Worm (Caenorhabditis elegans) whole organism, L3 larva: ENCODE data around the gene srsx-16.

Experiments
- R02D3.7 ChIP-seq: fragments of 150-350 bp; optimal IDR thresholded peaks from 2 replicates; lab custom pipeline; 2014; ENCODE audit warnings: missing biosample characterization, missing genetic modification characterization
- ZK546.5 ChIP-seq: sonication (generic microtip); optimal IDR thresholded peaks from 2 replicates; lab custom pipeline; 2017; ENCODE audit warnings: missing biosample characterization, missing genetic modification characterization
- aly-2 ChIP-seq: fragments of 150-350 bp; optimal IDR thresholded peaks from 2 replicates; lab custom pipeline; 2014; ENCODE audit warnings: missing biosample characterization, missing genetic modification characterization
- ama-1 ChIP-seq: fragments of 150-350 bp; optimal IDR thresholded peaks from 2 replicates; lab custom pipeline; 2018
- ceh-16 ChIP-seq: sonication (generic microtip); optimal IDR thresholded peaks from 2 replicates; lab custom pipeline; 2017; ENCODE audit warnings: missing biosample characterization, missing genetic modification characterization
- ceh-28 ChIP-seq: fragments of 150-350 bp; optimal IDR thresholded peaks from 2 replicates; lab custom pipeline; 2014; ENCODE audit warnings: missing biosample characterization, missing genetic modification reagents, missing genetic modification characterization
- ceh-82 ChIP-seq: fragments of 150-350 bp; optimal IDR thresholded peaks from 2 replicates; lab custom pipeline; 2014; ENCODE audit warnings: missing biosample characterization, missing genetic modification characterization
- ceh-9 ChIP-seq: sonication (generic microtip); optimal IDR thresholded peaks from 2 replicates; lab custom pipeline; 2018; ENCODE audit warnings: missing biosample characterization, missing genetic modification characterization
- daf-12 ChIP-seq: fragments of 150-350 bp; optimal IDR thresholded peaks from 2 replicates; lab custom pipeline; 2014; ENCODE audit warnings: missing biosample characterization, missing genetic modification reagents, missing genetic modification characterization
- egl-27 ChIP-seq: sonication (generic microtip); optimal IDR thresholded peaks from 4 replicates; lab custom pipeline; 2017; ENCODE audit warnings: missing biosample characterization, missing genetic modification reagents, missing genetic modification characterization
- egl-5 ChIP-seq: fragments of 150-350 bp; optimal IDR thresholded peaks from 2 replicates; lab custom pipeline; 2017; ENCODE audit warnings: missing biosample characterization, missing genetic modification reagents, missing genetic modification characterization, inconsistent platforms
- elt-1 ChIP-seq: fragments of 150-350 bp; optimal IDR thresholded peaks from 2 replicates; lab custom pipeline; 2014; ENCODE audit warnings: missing biosample characterization, missing genetic modification characterization
- elt-2 ChIP-seq: sonication (generic microtip); optimal IDR thresholded peaks from 2 replicates; lab custom pipeline; 2016; ENCODE audit warnings: missing genetic modification reagents, mild to moderate bottlenecking, missing genetic modification characterization, missing compliant biosample characterization
- elt-3 ChIP-seq, 3 experiments: fragments of 150-350 bp in 1 of 3; sonication (generic microtip) in 2 of 3; optimal IDR thresholded peaks; 2 replicates in 2 of 3; 4 replicates in 1 of 3; lab custom pipeline; 2014 to 2017; ENCODE audit warnings: missing biosample characterization in 3 of 3, missing genetic modification characterization in 3 of 3
- fkh-10 ChIP-seq: sonication (generic microtip); optimal IDR thresholded peaks from 2 replicates; lab custom pipeline; 2017; ENCODE audit warnings: missing biosample characterization, missing genetic modification reagents, missing genetic modification characterization
- fkh-2 ChIP-seq: fragments of 150-350 bp; optimal IDR thresholded peaks from 2 replicates; lab custom pipeline; 2014; ENCODE audit warnings: missing biosample characterization, missing genetic modification reagents, missing genetic modification characterization
- fos-1 ChIP-seq: fragments of 150-350 bp; optimal IDR thresholded peaks from 2 replicates; lab custom pipeline; 2014; ENCODE audit warnings: missing biosample characterization, missing genetic modification characterization
- hmg-11 ChIP-seq: sonication (generic microtip); optimal IDR thresholded peaks from 2 replicates; lab custom pipeline; 2016; ENCODE audit warnings: missing genetic modification characterization, missing compliant biosample characterization
- jun-1 ChIP-seq: fragments of 150-350 bp; optimal IDR thresholded peaks from 2 replicates; lab custom pipeline; 2014; ENCODE audit warnings: missing biosample characterization, missing genetic modification reagents, missing genetic modification characterization
- lin-15B ChIP-seq: fragments of 150-350 bp; optimal IDR thresholded peaks from 2 replicates; lab custom pipeline; 2014; ENCODE audit warnings: missing biosample characterization, missing genetic modification characterization
- lin-39 ChIP-seq: fragments of 150-350 bp; optimal IDR thresholded peaks from 2 replicates; lab custom pipeline; 2018; ENCODE audit warnings: missing biosample characterization, missing genetic modification reagents, missing genetic modification characterization
- lsy-12 ChIP-seq: sonication (generic microtip); optimal IDR thresholded peaks from 2 replicates; lab custom pipeline; 2016; ENCODE audit warnings: mild to moderate bottlenecking, missing genetic modification characterization, missing compliant biosample characterization
- mml-1 ChIP-seq: fragments of 150-350 bp; sonication (generic microtip); optimal IDR thresholded peaks from 3 replicates; lab custom pipeline; 2014; ENCODE audit warnings: missing biosample characterization, missing genetic modification characterization
- nfya-1 ChIP-seq: sonication (generic microtip); optimal IDR thresholded peaks from 2 replicates; lab custom pipeline; 2017; ENCODE audit warnings: missing genetic modification characterization, mild to moderate bottlenecking, missing compliant biosample characterization, antibody characterized with exemption, moderate library complexity; ENCODE audit not compliant: insufficient read depth
- nhr-11 ChIP-seq: fragments of 150-350 bp; optimal IDR thresholded peaks from 2 replicates; lab custom pipeline; 2014; ENCODE audit warnings: missing biosample characterization, missing genetic modification characterization
- nhr-12 ChIP-seq: fragments of 150-350 bp; optimal IDR thresholded peaks from 2 replicates; lab custom pipeline; 2014; ENCODE audit warnings: missing biosample characterization, missing genetic modification characterization
- nhr-23 ChIP-seq: fragments of 150-350 bp; optimal IDR thresholded peaks from 2 replicates; lab custom pipeline; 2014; ENCODE audit warnings: missing biosample characterization, missing genetic modification reagents, missing genetic modification characterization
- nhr-237 ChIP-seq: fragments of 150-350 bp; optimal IDR thresholded peaks from 2 replicates; lab custom pipeline; 2014; ENCODE audit warnings: missing biosample characterization, missing genetic modification characterization
- nhr-25 ChIP-seq: sonication (generic microtip); optimal IDR thresholded peaks from 2 replicates; lab custom pipeline; 2017; ENCODE audit warnings: missing biosample characterization, missing genetic modification characterization
- nhr-28 ChIP-seq: fragments of 150-350 bp; optimal IDR thresholded peaks from 2 replicates; lab custom pipeline; 2014; ENCODE audit warnings: missing biosample characterization, missing genetic modification characterization
- nhr-43 ChIP-seq: sonication (generic microtip); optimal IDR thresholded peaks from 2 replicates; lab custom pipeline; 2016; ENCODE audit warnings: mild to moderate bottlenecking, missing genetic modification characterization, missing compliant biosample characterization; ENCODE audit not compliant: poor library complexity, severe bottlenecking
- nhr-67 ChIP-seq: fragments of 150-350 bp; optimal IDR thresholded peaks from 2 replicates; lab custom pipeline; 2014; ENCODE audit warnings: missing biosample characterization, missing genetic modification characterization
- nhr-76 ChIP-seq: fragments of 150-350 bp; sonication (generic microtip); optimal IDR thresholded peaks from 5 replicates; lab custom pipeline; 2014; ENCODE audit warnings: missing biosample characterization, missing genetic modification characterization
- nhr-77 ChIP-seq: fragments of 150-350 bp; optimal IDR thresholded peaks from 2 replicates; lab custom pipeline; 2014; ENCODE audit warnings: missing biosample characterization, missing genetic modification characterization
- pha-4 ChIP-seq: fragments of 150-350 bp; optimal IDR thresholded peaks from 2 replicates; lab custom pipeline; 2014; ENCODE audit warnings: missing biosample characterization, missing genetic modification reagents, missing genetic modification characterization
- pqm-1 ChIP-seq: fragments of 150-350 bp; optimal IDR thresholded peaks from 2 replicates; lab custom pipeline; 2017; ENCODE audit warnings: missing biosample characterization, missing genetic modification characterization, inconsistent platforms
- skn-1 ChIP-seq: fragments of 150-350 bp; optimal IDR thresholded peaks from 2 replicates; lab custom pipeline; 2014; ENCODE audit warnings: missing biosample characterization, missing genetic modification characterization
- snpc-4 ChIP-seq: fragments of 150-350 bp; optimal IDR thresholded peaks from 2 replicates; lab custom pipeline; 2014; ENCODE audit warnings: missing biosample characterization, missing genetic modification characterization
- tbx-2 ChIP-seq: sonication (generic microtip); optimal IDR thresholded peaks from 2 replicates; lab custom pipeline; 2016; ENCODE audit warnings: mild to moderate bottlenecking, missing genetic modification characterization, missing compliant biosample characterization
- unc-39 ChIP-seq: sonication (generic microtip); optimal IDR thresholded peaks from 4 replicates; lab custom pipeline; 2017; ENCODE audit warnings: missing biosample characterization, missing genetic modification characterization
- zag-1 ChIP-seq: fragments of 150-350 bp; optimal IDR thresholded peaks from 2 replicates; lab custom pipeline; 2014; ENCODE audit warnings: missing biosample characterization, missing genetic modification characterization
- ztf-11 ChIP-seq: fragments of 150-350 bp; optimal IDR thresholded peaks from 2 replicates; lab custom pipeline; 2014; ENCODE audit warnings: missing biosample characterization, missing genetic modification characterization
- ztf-4 ChIP-seq: fragments of 150-350 bp; optimal IDR thresholded peaks from 2 replicates; lab custom pipeline; 2014; ENCODE audit warnings: missing biosample characterization, missing genetic modification characterization

The srsx-16 gene

DNA sequence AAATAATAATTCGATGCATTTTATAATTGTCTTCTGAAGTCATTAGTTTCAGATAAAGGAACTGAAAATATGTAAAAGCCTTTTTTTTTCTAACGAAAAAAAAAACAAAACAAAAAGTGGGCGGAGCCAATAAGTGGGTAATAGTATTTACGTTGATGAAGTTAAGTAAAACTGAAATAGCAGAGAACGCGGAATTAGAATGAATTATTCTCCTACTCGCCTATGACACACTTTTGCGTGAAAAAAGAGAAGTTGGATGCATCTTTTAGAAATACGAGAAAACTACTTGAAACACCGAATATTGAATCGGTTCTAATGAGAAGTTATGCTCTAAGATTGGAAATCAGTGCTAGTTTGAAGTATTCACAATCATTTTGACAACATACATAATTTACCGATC, at the start of gene srsx-16:
TSS of gene srsx-16 (minus strand) at position 101 of the 400 bp plus-strand sequence.
- no peak for TF ChIP-seq nhr-77 (tag; lab: Kevin White, UChicago)
- TF ChIP-seq fkh-10: no peak
- no peak for TF ChIP-seq hmg-11 (tag; lab: Kevin White, UChicago)
- TF ChIP-seq daf-12 (tag; lab: Kevin White, UChicago): no peak
- TF ChIP-seq lin-15B (tag; lab: Kevin White, UChicago): no peak
- no peak for TF ChIP-seq nhr-11 (tag; lab: Kevin White, UChicago)
- TF ChIP-seq ceh-82 (tag; lab: Kevin White, UChicago): no peak
- no peak for TF ChIP-seq nhr-23 (tag; lab: Kevin White, UChicago)
- no peak for TF ChIP-seq ztf-4 (tag; lab: Kevin White, UChicago)
- no peak for TF ChIP-seq ztf-11 (tag; lab: Kevin White, UChicago)
- no peak for TF ChIP-seq tbx-2 (tag; lab: Kevin White, UChicago)
- TF ChIP-seq pha-4 (tag; lab: Kevin White, UChicago): no peak
- TF ChIP-seq jun-1 (tag; lab: Kevin White, UChicago): no peak
- no peak for TF ChIP-seq nhr-43 (tag; lab: Kevin White, UChicago)
- TF ChIP-seq, all 47 proteins: peak for 0

DNA sequence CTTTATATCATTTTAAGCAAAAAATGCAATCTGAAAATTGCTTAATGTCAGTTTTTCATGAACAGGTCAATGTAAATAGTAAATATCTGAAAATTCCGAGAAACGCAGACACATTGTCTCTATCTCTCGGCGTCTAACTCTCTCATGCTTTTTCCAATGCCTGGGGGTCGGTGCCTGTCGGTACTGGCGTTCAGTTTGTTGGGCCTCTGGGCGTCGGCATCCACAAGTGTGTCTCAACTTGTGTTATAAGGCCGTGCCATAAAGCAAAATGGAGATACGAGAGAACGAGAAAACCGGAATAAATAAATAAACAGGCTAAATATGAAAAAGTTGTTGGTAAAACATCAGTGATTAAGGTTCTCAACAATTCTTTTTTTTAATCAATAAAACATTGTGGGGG, 47.6 kb upstream of the srsx-16 start:
- TF ChIP-seq nhr-11 (tag; lab: Kevin White, UChicago) (no peak), jun-1 (tag; lab: Kevin White, UChicago) (no peak), nhr-25 (tag; lab: Kevin White, UChicago) (no peak), unc-39 (no peak), egl-27 (tag; lab: Kevin White, UChicago) (no peak), nhr-12 (tag; lab: Kevin White, UChicago) (no peak), zag-1 (tag; lab: Kevin White, UChicago) (no peak), nhr-77 (tag; lab: Kevin White, UChicago) (no peak), aly-2 (tag; lab: Kevin White, UChicago) (no peak), lin-15B (tag; lab: Kevin White, UChicago) (no peak), hmg-11 (tag; lab: Kevin White, UChicago) (peak; percentile 78), lsy-12 (no peak), nhr-67 (tag; lab: Kevin White, UChicago) (no peak), R02D3.7 (tag; lab: Kevin White, UChicago) (no peak), pha-4 (tag; lab: Kevin White, UChicago) (peak; percentile 94), ztf-4 (tag; lab: Kevin White, UChicago) (no peak), skn-1 (tag; lab: Kevin White, UChicago) (no peak), ceh-28 (peak; percentile 62), ama-1 (lab: Kevin White, UChicago) (peak; percentile 81), nhr-43 (tag; lab: Kevin White, UChicago) (peak; percentile 30), pqm-1 (tag; lab: Kevin White, UChicago) (no peak), ztf-11 (tag; lab: Kevin White, UChicago) (no peak), lin-39 (peak; percentile 21), ceh-16 (tag; lab: Kevin White, UChicago) (no peak), elt-2 (tag; lab: Kevin White, UChicago) (peak; percentile 26), ZK546.5 (no peak), fkh-2 (tag; lab: Kevin White, UChicago) (no peak), mml-1 (tag; lab: Kevin White, UChicago) (no peak), egl-5 (tag; lab: Kevin White, UChicago) (peak; percentile 5), tbx-2 (tag; lab: Kevin White, UChicago) (no peak), nfya-1 (tag; lab: Kevin White, UChicago) (peak; percentile 57), nhr-76 (tag; lab: Kevin White, UChicago) (no peak), ceh-82 (tag; lab: Kevin White, UChicago) (no peak), nhr-23 (tag; lab: Kevin White, UChicago) (peak; percentile 29), ceh-9 (tag; lab: Kevin White, UChicago) (no peak), snpc-4 (tag; lab: Kevin White, UChicago) (peak; percentile 46), nhr-237 (tag; lab: Kevin White, UChicago) (no peak), nhr-28 (tag; lab: Kevin White, UChicago) (no peak), elt-3 (tag; optimal IDR thresholded peaks at IDR 0.05; lab: Kevin White, UChicago) (no peak), daf-12 (tag; lab: Kevin White, UChicago) (no peak), elt-1 (no peak), fos-1 (tag; lab: Kevin White, UChicago) (no peak)
